Worm (Caenorhabditis elegans): ENCODE results near the gene W05H5.1.

W05H5.1 gene

DNA sequence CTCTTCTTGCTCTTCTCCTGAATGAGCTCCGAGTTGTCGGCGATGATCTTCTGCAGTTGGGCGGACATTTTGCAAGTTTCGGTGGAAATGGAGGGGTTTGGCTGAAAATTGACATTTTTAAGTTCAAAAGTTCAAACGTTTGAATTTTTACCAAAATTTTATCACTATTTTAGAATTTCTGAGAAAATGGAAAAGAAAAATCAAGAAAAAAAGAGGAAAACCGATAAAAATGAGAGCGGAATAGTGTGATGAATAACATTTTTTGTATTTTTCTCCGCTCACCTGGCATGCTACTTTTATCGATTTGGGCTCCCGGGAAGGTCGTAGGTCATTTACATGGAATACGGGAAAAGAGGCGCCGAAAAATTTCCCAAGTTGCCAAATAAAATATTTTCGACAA lies 40.5 kb upstream of the W05H5.1 start, which contains the start of gene F15A4.10:
TSS of gene F15A4.10 (minus strand) at position 101 of the 400 bp plus-strand sequence.
- no peak for TF ChIP-seq hlh-26 (GFP tag; conservative IDR thresholded peaks at IDR 0.05)
- TF ChIP-seq let-526 (GFP tag; IDR thresholded peaks at IDR 0.05), result no peak
- TF ChIP-seq lir-1 (GFP tag; conservative IDR thresholded peaks at IDR 0.05), result no peak
- TF ChIP-seq ztf-6 (GFP tag; IDR thresholded peaks at IDR 0.05), result no peak
- no peak for TF ChIP-seq snpc-4 (GFP tag; optimal IDR thresholded peaks at IDR 0.05)
- TF ChIP-seq snpc-4 (tag; optimal IDR thresholded peaks at IDR 0.05), result no peak
- no peak for TF ChIP-seq B0261.1 (tag; optimal IDR thresholded peaks at IDR 0.05)
- TF ChIP-seq K11D2.4 (GFP tag; IDR thresholded peaks at IDR 0.05), result no peak
- TF ChIP-seq egl-18 (GFP tag; IDR thresholded peaks at IDR 0.05), result no peak

DNA sequence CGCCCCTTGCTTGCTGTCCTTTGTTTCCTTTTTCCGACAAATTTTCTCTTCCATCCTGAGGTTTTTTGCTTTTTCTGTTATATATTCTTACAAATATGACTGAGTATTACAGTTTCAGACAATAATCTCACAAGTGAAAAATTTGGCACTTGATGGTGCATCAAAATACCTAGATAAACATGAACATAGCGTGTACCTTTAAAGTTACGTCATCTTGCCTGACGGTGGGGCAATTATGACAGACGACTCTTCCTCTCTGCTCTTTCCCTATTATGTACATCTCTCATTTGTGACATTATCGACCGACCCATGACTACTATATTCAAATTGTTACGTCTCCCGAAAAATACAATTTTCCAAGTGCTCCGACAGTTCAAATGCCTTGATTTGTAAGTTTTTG lies 38.0 kb upstream of the W05H5.1 start, which contains the start of gene fbxb-102:
TSS of gene fbxb-102 (plus strand) at position 301 of the 400 bp plus-strand sequence.
- TF ChIP-seq hmg-20 (GFP tag; IDR thresholded peaks at IDR 0.05) (no peak), lir-1 (GFP tag; conservative IDR thresholded peaks at IDR 0.05) (no peak), him-1 (tag; optimal IDR thresholded peaks at IDR 0.05) (no peak), madf-8 (GFP tag; conservative IDR thresholded peaks at IDR 0.05) (no peak), unc-130 (GFP tag; optimal IDR thresholded peaks at IDR 0.05) (no peak), chd-7 (tag; optimal IDR thresholded peaks at IDR 0.05) (no peak), F57C9.4 (tag; optimal IDR thresholded peaks at IDR 0.05) (no peak), mes-4 (tag; optimal IDR thresholded peaks at IDR 0.05) (no peak), egrh-3 (GFP tag; IDR thresholded peaks at IDR 0.05) (no peak), F33H1.4 (GFP tag; IDR thresholded peaks at IDR 0.05) (no peak), lin-26 (GFP tag; IDR thresholded peaks at IDR 0.05) (no peak), nhr-120 (GFP tag; IDR thresholded peaks at IDR 0.05) (no peak), ekl-4 (GFP tag; IDR thresholded peaks at IDR 0.05) (no peak), B0261.1 (tag; optimal IDR thresholded peaks at IDR 0.05) (no peak)

DNA sequence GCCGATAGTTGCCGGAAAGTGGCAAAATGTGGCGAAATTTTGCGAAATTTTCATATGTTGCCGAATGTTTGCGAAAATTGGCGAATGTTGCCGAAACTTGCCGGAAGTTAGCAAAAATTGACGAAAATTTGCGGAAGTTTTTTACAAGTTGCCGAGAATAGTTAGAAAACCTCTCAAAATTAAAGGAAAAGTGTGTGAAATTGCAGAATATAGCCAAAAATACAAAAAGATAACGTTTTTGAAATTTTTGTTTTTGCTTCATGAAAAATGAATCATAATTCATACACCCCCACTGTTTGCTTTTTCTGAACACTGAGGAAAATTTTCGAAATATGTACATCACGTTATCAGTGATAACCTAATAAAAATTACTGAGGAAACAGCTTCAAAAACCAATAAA lies 37.1 kb upstream of the W05H5.1 start:
- TF ChIP-seq hmg-1.2 (GFP tag; IDR thresholded peaks at IDR 0.05), result no peak
- no peak for TF ChIP-seq athp-1 (tag; optimal IDR thresholded peaks at IDR 0.05)
- no peak for TF ChIP-seq nhr-179 (tag; optimal IDR thresholded peaks at IDR 0.05)
- TF ChIP-seq ztf-3 (GFP tag; optimal IDR thresholded peaks at IDR 0.05), result no peak
- no peak for TF ChIP-seq unc-130 (GFP tag; optimal IDR thresholded peaks at IDR 0.05)
- no peak for TF ChIP-seq ceh-27 (GFP tag; optimal IDR thresholded peaks at IDR 0.05)
- TF ChIP-seq let-607 (tag; optimal IDR thresholded peaks at IDR 0.05), result no peak
- TF ChIP-seq somi-1 (GFP tag; optimal IDR thresholded peaks at IDR 0.05), result no peak
- TF ChIP-seq chd-7 (tag; optimal IDR thresholded peaks at IDR 0.05), result no peak
- no peak for TF ChIP-seq aptf-3 (GFP tag; IDR thresholded peaks at IDR 0.05)

DNA sequence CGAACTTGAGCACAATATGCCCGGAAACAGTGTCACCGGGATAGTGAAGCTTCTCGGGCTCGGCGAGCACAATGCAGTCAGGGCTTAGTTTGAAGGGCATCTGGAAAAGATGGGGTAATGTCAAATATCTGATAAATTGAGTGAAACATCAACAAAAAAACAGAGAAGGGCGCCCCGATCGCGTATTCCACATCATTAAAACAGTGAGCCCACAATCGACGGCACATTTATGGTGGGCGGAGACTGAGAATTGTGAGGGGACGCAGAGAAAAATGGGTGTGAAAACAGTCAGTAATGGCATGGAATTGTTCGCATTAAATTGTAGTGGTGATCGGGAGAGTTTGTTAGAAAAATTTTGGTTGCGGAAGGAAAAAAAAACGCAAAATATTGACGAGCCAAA lies 36.2 kb upstream of the W05H5.1 start, which contains the start of gene arrd-9:
TSS of gene arrd-9 (minus strand) at position 101 of the 400 bp plus-strand sequence.
- TF ChIP-seq attf-6 (GFP tag; IDR thresholded peaks at IDR 0.05) (no peak), lin-54 (GFP tag; optimal IDR thresholded peaks at IDR 0.05) (no peak), Y56A3A.18 (GFP tag; IDR thresholded peaks at IDR 0.05) (no peak), xnd-1 (tag; optimal IDR thresholded peaks at IDR 0.05) (no peak), pbrm-1 (GFP tag; IDR thresholded peaks at IDR 0.05) (no peak), K12H6.12 (tag; optimal IDR thresholded peaks at IDR 0.05) (no peak), hlh-12 (tag; optimal IDR thresholded peaks at IDR 0.05) (no peak), ceh-100 (GFP tag; IDR thresholded peaks at IDR 0.05) (no peak), F55B11.4 (tag; optimal IDR thresholded peaks at IDR 0.05; ENCODE audit: borderline replicate concordance, insufficient read depth) (no peak), snpc-1.3 (tag; optimal IDR thresholded peaks at IDR 0.05; ENCODE audit: insufficient read depth) (no peak), tbx-9 (tag; optimal IDR thresholded peaks at IDR 0.05; ENCODE audit: borderline replicate concordance) (no peak), ztf-26 (tag; optimal IDR thresholded peaks at IDR 0.05) (no peak), Y95B8A.8 (GFP tag; IDR thresholded peaks at IDR 0.05) (no peak), ceh-79 (tag; optimal IDR thresholded peaks at IDR 0.05) (no peak)
